Worm (Caenorhabditis elegans): ENCODE results near the gene srz-25.

DNA sequence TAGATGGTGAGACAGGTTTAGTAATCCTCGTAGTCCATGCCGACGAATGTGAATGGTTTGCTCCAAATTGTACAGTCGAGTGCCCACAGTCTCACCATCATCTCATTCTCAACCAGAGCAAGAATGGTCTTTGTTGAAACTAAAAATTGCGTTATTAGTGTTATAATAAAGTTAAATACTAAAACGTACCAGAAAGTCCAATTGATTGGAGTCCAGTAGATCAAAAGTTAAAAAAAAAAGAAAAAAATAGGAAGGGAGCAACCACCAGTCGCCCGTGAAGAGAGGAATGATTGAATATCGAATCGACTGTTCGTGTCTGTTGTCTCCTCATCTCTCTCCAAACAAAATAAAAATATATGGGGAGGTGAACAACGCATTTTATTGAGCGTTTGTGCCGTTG, 9.9 kb upstream of the srz-25 start, which contains the start of gene C18D4.12:
- TF ChIP-seq ceh-13 (GFP tag; optimal IDR thresholded peaks at IDR 0.05) (no peak), tbx-37 (GFP tag; conservative IDR thresholded peaks at IDR 0.05) (no peak), ama-1 (optimal IDR thresholded peaks at IDR 0.05) (no peak), ets-7 (tag; optimal IDR thresholded peaks at IDR 0.05) (no peak), flt-1 (GFP tag; IDR thresholded peaks at IDR 0.05) (no peak), aly-1 (tag; optimal IDR thresholded peaks at IDR 0.05) (no peak), hmg-4 (GFP tag; optimal IDR thresholded peaks at IDR 0.05) (no peak), tbx-11 (GFP tag; IDR thresholded peaks at IDR 0.05) (no peak), tra-4 (tag; optimal IDR thresholded peaks at IDR 0.05) (no peak), hnd-1 (tag; optimal IDR thresholded peaks at IDR 0.05) (no peak)
